Fruit fly (Drosophila melanogaster): ENCODE data around the gene Asciz.

- TF ChIP-seq psq (optimal IDR thresholded peaks at IDR 0.05) (no peak), ttk (optimal IDR thresholded peaks at IDR 0.05) (no peak), Sin3A (optimal IDR thresholded peaks at IDR 0.05) (no peak)
These were observed 8.4 kb downstream of the Asciz start for dm6 chr3L:3157651-3158050.

Data from Kc167 (cell line).